Comparison of ENCODE assay signal across 1 fruit fly cellular context in genomic region chr3L:11586794-11587462, dm6.
TF ChIP-seq lines count a peak whose summit lies in the region.

No protein-coding gene starts in this region.

TF ChIP-seq in whole organism, embryonic, 481 proteins besides CTCF, POLR2A, EP300 and RAD21 (continued from another document):
- TF ChIP-seq MTF-1 (GFP tag; optimal IDR thresholded peaks at IDR 0.05; lab: Kevin White, UChicago; ENCODE audit: borderline replicate concordance): no peak
- TF ChIP-seq CG8281 (tag; optimal IDR thresholded peaks at IDR 0.05; lab: Kevin White, UChicago): no peak
- TF ChIP-seq Ptx1 (GFP tag; IDR thresholded peaks at IDR 0.05; lab: Robert Waterston, UW): no peak
- no peak for TF ChIP-seq hkb (optimal IDR thresholded peaks at IDR 0.05; lab: Kevin White, UChicago)
- peak; percentile 16; the same call in 1 of the 2 replicates for TF ChIP-seq hkb (GFP tag; IDR thresholded peaks at IDR 0.05; lab: Robert Waterston, UW)
- no peak for TF ChIP-seq fru (optimal IDR thresholded peaks at IDR 0.05; lab: Kevin White, UChicago)
- TF ChIP-seq CG3065 (GFP tag; optimal IDR thresholded peaks at IDR 0.05; lab: Kevin White, UChicago): no peak
- no peak for TF ChIP-seq fd3F (GFP tag; optimal IDR thresholded peaks at IDR 0.05; lab: Kevin White, UChicago)
- TF ChIP-seq CG2889 (GFP tag; IDR thresholded peaks at IDR 0.05; lab: Robert Waterston, UW): no peak
- no peak for TF ChIP-seq MESR4 (GFP tag; optimal IDR thresholded peaks at IDR 0.05; lab: Kevin White, UChicago)
- no peak for TF ChIP-seq GATAe (GFP tag; conservative IDR thresholded peaks at IDR 0.05; lab: Robert Waterston, UW)
- peak; percentile 78 for TF ChIP-seq Med (GFP tag; lab: Kevin White, UChicago)
- TF ChIP-seq CG14860 (GFP tag; IDR thresholded peaks at IDR 0.05; lab: Robert Waterston, UW; ENCODE audit: partially characterized antibody): no peak
- no peak for TF ChIP-seq bsh (GFP tag; optimal IDR thresholded peaks at IDR 0.05; lab: Kevin White, UChicago)
- no peak for TF ChIP-seq CG18619 (GFP tag; optimal IDR thresholded peaks at IDR 0.05; lab: Kevin White, UChicago)
- TF ChIP-seq disco-r (GFP tag; optimal IDR thresholded peaks at IDR 0.05; lab: Kevin White, UChicago): no peak
- no peak for TF ChIP-seq fd64A (GFP tag; optimal IDR thresholded peaks at IDR 0.05; lab: Kevin White, UChicago)
- TF ChIP-seq CG16815 (GFP tag; optimal IDR thresholded peaks at IDR 0.05; lab: Kevin White, UChicago): no peak
- no peak for TF ChIP-seq CG10321 (GFP tag; IDR thresholded peaks at IDR 0.05; lab: Robert Waterston, UW)
- no peak for TF ChIP-seq gsb-n (tag; optimal IDR thresholded peaks at IDR 0.05; lab: Kevin White, UChicago)
- no peak for TF ChIP-seq ato (GFP tag; IDR thresholded peaks at IDR 0.05; lab: Robert Waterston, UW; ENCODE audit: partially characterized antibody)
- TF ChIP-seq HLHmδ (GFP tag; optimal IDR thresholded peaks at IDR 0.05; lab: Kevin White, UChicago): peak; percentile 26
- TF ChIP-seq HmgD (GFP tag; optimal IDR thresholded peaks at IDR 0.05; lab: Kevin White, UChicago): no peak
- TF ChIP-seq chinmo (GFP tag; IDR thresholded peaks at IDR 0.05; lab: Robert Waterston, UW; ENCODE audit: partially characterized antibody): peak; percentile 92
- no peak for TF ChIP-seq dysf (GFP tag; IDR thresholded peaks at IDR 0.05; lab: Robert Waterston, UW)
- no peak for TF ChIP-seq Sox102F (GFP tag; optimal IDR thresholded peaks at IDR 0.05; lab: Kevin White, UChicago)
- no peak for TF ChIP-seq zfh2 (GFP tag; optimal IDR thresholded peaks at IDR 0.05; lab: Kevin White, UChicago)
- TF ChIP-seq crc (GFP tag; optimal IDR thresholded peaks at IDR 0.05; lab: Kevin White, UChicago): no peak
- TF ChIP-seq H15 (GFP tag; IDR thresholded peaks at IDR 0.05; lab: Robert Waterston, UW): no peak
- no peak for TF ChIP-seq CG3407 (GFP tag; optimal IDR thresholded peaks at IDR 0.05; lab: Kevin White, UChicago)
- no peak for TF ChIP-seq grau (tag; optimal IDR thresholded peaks at IDR 0.05; lab: Kevin White, UChicago)
- no peak for TF ChIP-seq Atf3 (GFP tag; optimal IDR thresholded peaks at IDR 0.05; lab: Kevin White, UChicago)
- peak in 1 of 2 experiments; percentile 69 for TF ChIP-seq Pdp1 (GFP tag; optimal IDR thresholded peaks at IDR 0.05; lab: Kevin White, UChicago)
- no peak for TF ChIP-seq CG10209 (GFP tag; optimal IDR thresholded peaks at IDR 0.05; lab: Kevin White, UChicago)
- TF ChIP-seq gro (GFP tag; optimal IDR thresholded peaks at IDR 0.05; lab: Kevin White, UChicago): no peak
- TF ChIP-seq Dad (GFP tag; optimal IDR thresholded peaks at IDR 0.05; lab: Kevin White, UChicago): no peak
- no peak for TF ChIP-seq Hand (GFP tag; optimal IDR thresholded peaks at IDR 0.05; lab: Kevin White, UChicago)
- no peak for TF ChIP-seq HHEX (GFP tag; optimal IDR thresholded peaks at IDR 0.05; lab: Kevin White, UChicago)
- TF ChIP-seq Abd-B (GFP tag; optimal IDR thresholded peaks at IDR 0.05; lab: Kevin White, UChicago): no peak
- TF ChIP-seq CG2199 (GFP tag; IDR thresholded peaks at IDR 0.05; lab: Robert Waterston, UW): no peak
- no peak for TF ChIP-seq ara (GFP tag; IDR thresholded peaks at IDR 0.05; lab: Robert Waterston, UW)
- TF ChIP-seq esg (GFP tag; conservative IDR thresholded peaks at IDR 0.05; lab: Robert Waterston, UW): no peak
- no peak for TF ChIP-seq H2.0 (GFP tag; IDR thresholded peaks at IDR 0.05; lab: Robert Waterston, UW)
- no peak for TF ChIP-seq CG12104 (GFP tag; optimal IDR thresholded peaks at IDR 0.05; lab: Kevin White, UChicago)
- TF ChIP-seq hbn (GFP tag; IDR thresholded peaks at IDR 0.05; lab: Robert Waterston, UW; ENCODE audit: partially characterized antibody): no peak
- no peak for TF ChIP-seq zen (tag; optimal IDR thresholded peaks at IDR 0.05; lab: Kevin White, UChicago)
- TF ChIP-seq CG7357 (GFP tag; IDR thresholded peaks at IDR 0.05; lab: Robert Waterston, UW): no peak
- TF ChIP-seq NK7.1 (GFP tag; optimal IDR thresholded peaks at IDR 0.05; lab: Kevin White, UChicago): no peak
- no peak for TF ChIP-seq CG4730 (GFP tag; IDR thresholded peaks at IDR 0.05; lab: Robert Waterston, UW)
- TF ChIP-seq trh (GFP tag; optimal IDR thresholded peaks at IDR 0.05; lab: Kevin White, UChicago): no peak
- TF ChIP-seq sima (GFP tag; optimal IDR thresholded peaks at IDR 0.05; lab: Kevin White, UChicago): no peak
- TF ChIP-seq Neu2 (GFP tag; optimal IDR thresholded peaks at IDR 0.05; lab: Kevin White, UChicago; ENCODE audit: borderline replicate concordance): no peak
- TF ChIP-seq CG18011 (GFP tag; optimal IDR thresholded peaks at IDR 0.05; lab: Kevin White, UChicago): no peak
- peak; percentile 28; the same call in 1 of the 2 replicates for TF ChIP-seq CG32532 (GFP tag; IDR thresholded peaks at IDR 0.05; lab: Robert Waterston, UW)
- no peak for TF ChIP-seq CG7963 (GFP tag; IDR thresholded peaks at IDR 0.05; lab: Robert Waterston, UW; ENCODE audit: partially characterized antibody)
- no peak for TF ChIP-seq B-H2 (GFP tag; optimal IDR thresholded peaks at IDR 0.05; lab: Kevin White, UChicago)
- TF ChIP-seq fd96Cb (tag; optimal IDR thresholded peaks at IDR 0.05; lab: Kevin White, UChicago): no peak
- TF ChIP-seq BtbVII (GFP tag; optimal IDR thresholded peaks at IDR 0.05; lab: Kevin White, UChicago): no peak
- no peak for TF ChIP-seq ssp (GFP tag; IDR thresholded peaks at IDR 0.05; lab: Robert Waterston, UW)
- TF ChIP-seq CG12299 (tag; optimal IDR thresholded peaks at IDR 0.05; lab: Kevin White, UChicago): no peak
- TF ChIP-seq CG17385 (GFP tag; optimal IDR thresholded peaks at IDR 0.05; lab: Kevin White, UChicago): no peak
- TF ChIP-seq Blimp-1 (GFP tag; optimal IDR thresholded peaks at IDR 0.05; lab: Kevin White, UChicago): peak; percentile 83
- TF ChIP-seq Aef1 (GFP tag; IDR thresholded peaks at IDR 0.05; lab: Robert Waterston, UW): peak; percentile 16; the same call in 1 of the 3 replicates
- no peak for TF ChIP-seq CG6683 (GFP tag; optimal IDR thresholded peaks at IDR 0.05; lab: Kevin White, UChicago)
- TF ChIP-seq Optix (GFP tag; IDR thresholded peaks at IDR 0.05; lab: Robert Waterston, UW): no peak
- peak in 1 of 2 experiments; percentile 92 for TF ChIP-seq Hr78 (GFP tag; optimal IDR thresholded peaks at IDR 0.05; lab: Kevin White, UChicago)
- TF ChIP-seq eyg (GFP tag; optimal IDR thresholded peaks at IDR 0.05; lab: Kevin White, UChicago): no peak
- no peak for TF ChIP-seq org-1 (GFP tag; optimal IDR thresholded peaks at IDR 0.05; lab: Kevin White, UChicago)
- TF ChIP-seq nerfin-2 (GFP tag; IDR thresholded peaks at IDR 0.05; lab: Robert Waterston, UW; ENCODE audit: partially characterized antibody): no peak
- TF ChIP-seq CG11456 (GFP tag; IDR thresholded peaks at IDR 0.05; lab: Robert Waterston, UW): 0 out of 3 replicates have a peak, but pooled peaks have one; percentile 56
- TF ChIP-seq sug (tag; optimal IDR thresholded peaks at IDR 0.05; lab: Kevin White, UChicago): no peak
- TF ChIP-seq tio (GFP tag; optimal IDR thresholded peaks at IDR 0.05; lab: Kevin White, UChicago): no peak
- TF ChIP-seq ab (GFP tag; optimal IDR thresholded peaks at IDR 0.05; lab: Kevin White, UChicago): no peak
- no peak for TF ChIP-seq CG30403 (GFP tag; optimal IDR thresholded peaks at IDR 0.05; lab: Kevin White, UChicago)
- TF ChIP-seq CG10274 (GFP tag; optimal IDR thresholded peaks at IDR 0.05; lab: Kevin White, UChicago): no peak
- peak; percentile 36; the same call in 1 of the 3 replicates for TF ChIP-seq gce (GFP tag; IDR thresholded peaks at IDR 0.05; lab: Robert Waterston, UW)
- no peak for TF ChIP-seq CG5180 (GFP tag; optimal IDR thresholded peaks at IDR 0.05; lab: Kevin White, UChicago)
- TF ChIP-seq sisA (GFP tag; IDR thresholded peaks at IDR 0.05; lab: Robert Waterston, UW): no peak
- TF ChIP-seq sna (GFP tag; IDR thresholded peaks at IDR 0.05; lab: Robert Waterston, UW; ENCODE audit: partially characterized antibody): 0 out of 2 replicates have a peak, but pooled peaks have one; percentile 39
- TF ChIP-seq CG8089 (GFP tag; optimal IDR thresholded peaks at IDR 0.05; lab: Kevin White, UChicago): no peak
- no peak for TF ChIP-seq trem (tag; optimal IDR thresholded peaks at IDR 0.05; lab: Kevin White, UChicago)
- no peak for TF ChIP-seq CG1647 (GFP tag; optimal IDR thresholded peaks at IDR 0.05; lab: Kevin White, UChicago)
- TF ChIP-seq az2 (GFP tag; optimal IDR thresholded peaks at IDR 0.05; lab: Kevin White, UChicago): no peak
- no peak for TF ChIP-seq PHDP (tag; optimal IDR thresholded peaks at IDR 0.05; lab: Kevin White, UChicago)
- TF ChIP-seq cad (GFP tag; optimal IDR thresholded peaks at IDR 0.05; lab: Kevin White, UChicago): no peak
- no peak for TF ChIP-seq CG2202 (tag; optimal IDR thresholded peaks at IDR 0.05; lab: Kevin White, UChicago)
- TF ChIP-seq sc (optimal IDR thresholded peaks at IDR 0.05; lab: Kevin White, UChicago): no peak
- no peak for TF ChIP-seq sc (GFP tag; optimal IDR thresholded peaks at IDR 0.05; lab: Kevin White, UChicago)
- no peak for TF ChIP-seq CG1024 (GFP tag; IDR thresholded peaks at IDR 0.05; lab: Robert Waterston, UW)
- no peak for TF ChIP-seq ttk (GFP tag; IDR thresholded peaks at IDR 0.05; lab: Robert Waterston, UW)
- TF ChIP-seq D19A (tag; optimal IDR thresholded peaks at IDR 0.05; lab: Kevin White, UChicago): no peak
